Worm (Caenorhabditis elegans): ENCODE measurements around the gene oac-59.

DNA sequence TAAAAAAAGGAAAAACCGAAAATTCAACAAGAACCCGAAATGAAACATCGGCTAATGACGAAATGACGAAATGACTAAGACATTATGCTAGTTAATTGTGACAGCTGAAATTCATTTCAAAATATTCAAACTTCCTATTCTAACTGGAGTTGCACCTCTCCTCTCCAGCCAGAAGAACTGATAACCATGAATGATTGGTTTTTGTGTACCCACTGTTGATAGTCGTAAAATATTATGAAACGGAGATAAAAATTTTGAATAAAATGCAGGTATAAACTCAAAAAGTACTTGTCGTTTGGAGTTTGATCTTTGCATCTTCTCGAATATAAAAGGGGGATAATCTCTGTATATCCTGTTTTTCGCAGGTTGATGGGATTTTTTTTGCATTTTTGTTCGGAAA lies 1.8 kb upstream of the oac-59 start:
- TF ChIP-seq W03F9.2 (tag; optimal IDR thresholded peaks at IDR 0.05) (no peak), him-1 (tag; optimal IDR thresholded peaks at IDR 0.05) (no peak)

All from whole organism, L4/young adult.